Fruit fly (Drosophila melanogaster): ENCODE measurements around the gene CG34140.

CG34140 gene

dm6 chr3L:184251-184650, at the start of gene CG34140, which contains the start of the genes Mkp and Mtch (continued):
- no peak for TF ChIP-seq Vsx1 (GFP tag; optimal IDR thresholded peaks at IDR 0.05)
- no peak for TF ChIP-seq Dfd (GFP tag; optimal IDR thresholded peaks at IDR 0.05)
- peak; percentile 82 for TF ChIP-seq NC2β (GFP tag; optimal IDR thresholded peaks at IDR 0.05)
- TF ChIP-seq Eip74EF (GFP tag; optimal IDR thresholded peaks at IDR 0.05): no peak
- TF ChIP-seq chif (GFP tag; optimal IDR thresholded peaks at IDR 0.05): peak; percentile 75 to 87
- TF ChIP-seq Awh (GFP tag; IDR thresholded peaks at IDR 0.05): peak; percentile 72
- TF ChIP-seq scrt (GFP tag; optimal IDR thresholded peaks at IDR 0.05): no peak
- TF ChIP-seq wor (GFP tag; IDR thresholded peaks at IDR 0.05): peak; percentile 57
- TF ChIP-seq CG17328 (GFP tag; IDR thresholded peaks at IDR 0.05): peak; percentile 71
- TF ChIP-seq shn (GFP tag; optimal IDR thresholded peaks at IDR 0.05): peak; percentile 80
- TF ChIP-seq slbo (GFP tag; IDR thresholded peaks at IDR 0.05): peak; percentile 88
- peak; percentile 36 for TF ChIP-seq Dp (GFP tag; optimal IDR thresholded peaks at IDR 0.05)
- peak; percentile 28 for TF ChIP-seq CG10274 (GFP tag; optimal IDR thresholded peaks at IDR 0.05)
- TF ChIP-seq CG7987 (GFP tag; optimal IDR thresholded peaks at IDR 0.05): peak; percentile 40
- TF ChIP-seq tap (tag; optimal IDR thresholded peaks at IDR 0.05): no peak
- peak; percentile 58 for TF ChIP-seq Hand (GFP tag; optimal IDR thresholded peaks at IDR 0.05)
- no peak for TF ChIP-seq CG1603 (tag; optimal IDR thresholded peaks at IDR 0.05)
- peak; percentile 82 for TF ChIP-seq CG15696 (tag; optimal IDR thresholded peaks at IDR 0.05)
- peak; percentile 76; the same call in 1 of the 2 replicates for TF ChIP-seq NFAT (GFP tag; IDR thresholded peaks at IDR 0.05)
- no peak for TF ChIP-seq CG7928 (GFP tag; optimal IDR thresholded peaks at IDR 0.05)
- peak; percentile 55 for TF ChIP-seq luna (GFP tag; optimal IDR thresholded peaks at IDR 0.05)
- TF ChIP-seq PHDP (tag; optimal IDR thresholded peaks at IDR 0.05): no peak
- TF ChIP-seq CG4282 (GFP tag; optimal IDR thresholded peaks at IDR 0.05): peak; percentile 71
- TF ChIP-seq cg (GFP tag; optimal IDR thresholded peaks at IDR 0.05): no peak
- peak; percentile 78 for TF ChIP-seq CG7372 (GFP tag; IDR thresholded peaks at IDR 0.05)
- no peak for TF ChIP-seq CG2875 (GFP tag; optimal IDR thresholded peaks at IDR 0.05)
- TF ChIP-seq gt (GFP tag; IDR thresholded peaks at IDR 0.05): no peak
- peak; percentile 44 for TF ChIP-seq CG30431 (GFP tag; optimal IDR thresholded peaks at IDR 0.05)
- TF ChIP-seq Deaf1 (tag; optimal IDR thresholded peaks at IDR 0.05): no peak
- TF ChIP-seq Oaz (GFP tag; IDR thresholded peaks at IDR 0.05): 0 out of 2 replicates have a peak, but pooled peaks have one; percentile 39
- peak; percentile 85 for TF ChIP-seq Atf3 (GFP tag; optimal IDR thresholded peaks at IDR 0.05)
- TF ChIP-seq Nf-YB (GFP tag; optimal IDR thresholded peaks at IDR 0.05): peak; percentile 64
- TF ChIP-seq CG16813 (GFP tag; IDR thresholded peaks at IDR 0.05; ENCODE audit: partially characterized antibody): peak; percentile 95
- TF ChIP-seq fd64A (GFP tag; optimal IDR thresholded peaks at IDR 0.05): no peak
- no peak for TF ChIP-seq CG13296 (GFP tag; optimal IDR thresholded peaks at IDR 0.05)
- no peak for TF ChIP-seq lab (GFP tag; optimal IDR thresholded peaks at IDR 0.05)
- TF ChIP-seq al (GFP tag; IDR thresholded peaks at IDR 0.05): peak; percentile 73
- TF ChIP-seq chn (GFP tag; optimal IDR thresholded peaks at IDR 0.05): peak; percentile 94
- no peak for TF ChIP-seq GATAe (GFP tag; conservative IDR thresholded peaks at IDR 0.05)
- peak; percentile 69 for TF ChIP-seq fd96Cb (tag; optimal IDR thresholded peaks at IDR 0.05)
- peak; percentile 94 for TF ChIP-seq CG34224 (GFP tag; IDR thresholded peaks at IDR 0.05; ENCODE audit: partially characterized antibody)
- TF ChIP-seq CG42726 (GFP tag; IDR thresholded peaks at IDR 0.05; ENCODE audit: partially characterized antibody): 0 out of 2 replicates have a peak, but pooled peaks have one; percentile 59
- TF ChIP-seq CkIIα-i1 (GFP tag; IDR thresholded peaks at IDR 0.05): no peak
- TF ChIP-seq CG4617 (GFP tag; optimal IDR thresholded peaks at IDR 0.05; ENCODE audit: borderline replicate concordance): peak; percentile 93
- TF ChIP-seq CG10959 (GFP tag; IDR thresholded peaks at IDR 0.05): peak; percentile 61; the same call in 1 of the 2 replicates
- no peak for TF ChIP-seq grau (tag; optimal IDR thresholded peaks at IDR 0.05)
- TF ChIP-seq CG5245 (GFP tag; optimal IDR thresholded peaks at IDR 0.05): peak; percentile 69
- TF ChIP-seq CG13894 (tag; optimal IDR thresholded peaks at IDR 0.05): no peak
- TF ChIP-seq CG43689 (GFP tag; IDR thresholded peaks at IDR 0.05): 0 out of 2 replicates have a peak, but pooled peaks have one; percentile 29
- TF ChIP-seq hbn (GFP tag; IDR thresholded peaks at IDR 0.05; ENCODE audit: partially characterized antibody): peak; percentile 94

Measured in whole organism, embryonic.